Worm (Caenorhabditis elegans): ENCODE results near the gene T13F3.4.

Gene T13F3.4

ce11 chrV:16297070-16297469 is 30.7 kb upstream of the T13F3.4 start, which contains the start of gene srbc-83:
Gene srbc-83 (plus strand): TSS chrV:16297370.
- TF ChIP-seq somi-1 (GFP tag; optimal IDR thresholded peaks at IDR 0.05): no peak
- no peak for TF ChIP-seq lsy-27 (tag; optimal IDR thresholded peaks at IDR 0.05; ENCODE audit: borderline replicate concordance, insufficient read depth)

- TF ChIP-seq Y53G8AR.9 (GFP tag; conservative IDR thresholded peaks at IDR 0.05) (no peak), B0035.1 (tag; optimal IDR thresholded peaks at IDR 0.05) (no peak), F10E7.11 (tag; optimal IDR thresholded peaks at IDR 0.05) (no peak), sea-2 (GFP tag; IDR thresholded peaks at IDR 0.05) (no peak), nhr-80 (tag; optimal IDR thresholded peaks at IDR 0.05) (peak; percentile 15)
These were observed 26.0 kb upstream of the T13F3.4 start, which contains the start of gene oac-5 for ce11 chrV:16292409-16292808. Gene oac-5 (plus strand): TSS chrV:16292709.

ce11 chrV:16287619-16288018 is 21.2 kb upstream of the T13F3.4 start, which contains the start of gene F28G4.3:
Gene F28G4.3 (minus strand): TSS chrV:16287719.
- TF ChIP-seq egl-18 (GFP tag; IDR thresholded peaks at IDR 0.05) (no peak), ceh-27 (GFP tag; optimal IDR thresholded peaks at IDR 0.05) (no peak), attf-6 (GFP tag; IDR thresholded peaks at IDR 0.05) (no peak), lin-54 (GFP tag; optimal IDR thresholded peaks at IDR 0.05) (no peak), ceh-79 (tag; optimal IDR thresholded peaks at IDR 0.05) (no peak), B0261.1 (tag; optimal IDR thresholded peaks at IDR 0.05) (no peak), hmg-1.2 (GFP tag; IDR thresholded peaks at IDR 0.05) (no peak), tlf-1 (GFP tag; optimal IDR thresholded peaks at IDR 0.05) (no peak)

ce11 chrV:16285794-16286193 is 19.4 kb upstream of the T13F3.4 start, which contains the start of gene F28G4.4:
Gene F28G4.4 (minus strand): TSS chrV:16285894.
- TF ChIP-seq sptf-2 (GFP tag; optimal IDR thresholded peaks at IDR 0.05): no peak
- no peak for TF ChIP-seq nhr-120 (GFP tag; IDR thresholded peaks at IDR 0.05)
- no peak for TF ChIP-seq rec-8 (tag; optimal IDR thresholded peaks at IDR 0.05)
- TF ChIP-seq B0035.1 (tag; optimal IDR thresholded peaks at IDR 0.05): no peak
- no peak for TF ChIP-seq ceh-79 (tag; optimal IDR thresholded peaks at IDR 0.05)
- no peak for TF ChIP-seq madf-10 (tag; optimal IDR thresholded peaks at IDR 0.05)
- no peak for TF ChIP-seq F52B5.7 (tag; optimal IDR thresholded peaks at IDR 0.05)
- no peak for TF ChIP-seq lin-35 (GFP tag; optimal IDR thresholded peaks at IDR 0.05)
- TF ChIP-seq zfh-2 (GFP tag; conservative IDR thresholded peaks at IDR 0.05): no peak
- TF ChIP-seq mes-4 (tag; optimal IDR thresholded peaks at IDR 0.05): no peak
- no peak for TF ChIP-seq madf-3 (GFP tag; IDR thresholded peaks at IDR 0.05)
- no peak for TF ChIP-seq C17E4.6 (GFP tag; IDR thresholded peaks at IDR 0.05)

- no peak for TF ChIP-seq gei-17 (GFP tag; optimal IDR thresholded peaks at IDR 0.05)
- TF ChIP-seq pbrm-1 (GFP tag; IDR thresholded peaks at IDR 0.05): no peak
- no peak for TF ChIP-seq ama-1 (optimal IDR thresholded peaks at IDR 0.05)
- no peak for TF ChIP-seq ama-1 (GFP tag; optimal IDR thresholded peaks at IDR 0.05)
These were observed 15.7 kb upstream of the T13F3.4 start, which contains the start of gene F28G4.2 for ce11 chrV:16282147-16282546. Gene F28G4.2 (minus strand): TSS chrV:16282321.

ce11 chrV:16277918-16278317 is 11.5 kb upstream of the T13F3.4 start, which contains the start of gene cyp-37B1:
Gene cyp-37B1 (plus strand): TSS chrV:16278116.
- TF ChIP-seq nfyb-1 (GFP tag; IDR thresholded peaks at IDR 0.05) (no peak), snpc-3.4 (tag; optimal IDR thresholded peaks at IDR 0.05) (no peak), unc-62 (GFP tag; optimal IDR thresholded peaks at IDR 0.05) (peak; percentile 23), rpc-1 (optimal IDR thresholded peaks at IDR 0.05) (no peak), rpc-1 (tag; optimal IDR thresholded peaks at IDR 0.05) (no peak), snpc-4 (GFP tag; optimal IDR thresholded peaks at IDR 0.05) (no peak), snpc-4 (tag; optimal IDR thresholded peaks at IDR 0.05) (peak in 1 of 4 experiments; percentile 17), B0336.3 (GFP tag; IDR thresholded peaks at IDR 0.05) (no peak), Y67H2A.10 (GFP tag; conservative IDR thresholded peaks at IDR 0.05) (no peak), ztf-26 (tag; optimal IDR thresholded peaks at IDR 0.05) (no peak), nhr-80 (tag; optimal IDR thresholded peaks at IDR 0.05) (peak; percentile 80)
